Fruit fly (Drosophila melanogaster) whole organism, wandering third instar larva: Measurements from ENCODE around the gene mTerf3.

Experiments
- Abd-B ChIP-seq: fragments of >200 bp; optimal IDR thresholded peaks from 2 replicates; lab custom pipeline; 2017; ENCODE audit warnings: missing biosample characterization, missing genetic modification characterization
- CG32264 ChIP-seq: fragments of 200-800 bp; sonication (Bioruptor generic); optimal IDR thresholded peaks from 2 replicates; lab custom pipeline; 2016; ENCODE audit warnings: missing biosample characterization, missing genetic modification characterization
- CG9705 ChIP-seq: fragments of 200-800 bp; sonication (Bioruptor generic); optimal IDR thresholded peaks from 2 replicates; lab custom pipeline; 2018; ENCODE audit warnings: missing biosample characterization, mild to moderate bottlenecking, missing genetic modification characterization
- Dfd ChIP-seq: fragments of >200 bp; optimal IDR thresholded peaks from 2 replicates; lab custom pipeline; 2017; ENCODE audit warnings: missing biosample characterization, missing genetic modification characterization
- Dif ChIP-seq: fragments of 200-275, 200-300 bp; sonication (Bioruptor generic); optimal IDR thresholded peaks from 2 replicates; lab custom pipeline; 2018; ENCODE audit warnings: missing biosample characterization, missing genetic modification characterization; ENCODE audit not compliant: partially characterized antibody
- GATAd ChIP-seq: sonication (Bioruptor generic); optimal IDR thresholded peaks from 2 replicates; lab custom pipeline; 2016; ENCODE audit warnings: missing biosample characterization, missing genetic modification characterization
- HLH106 ChIP-seq: fragments of 200-800 bp; optimal IDR thresholded peaks from 3 replicates; lab custom pipeline; 2019; ENCODE audit warnings: missing biosample characterization, mild to moderate bottlenecking, missing genetic modification characterization, moderate library complexity
- Hnf4 ChIP-seq: fragments of 200-800 bp; sonication (Bioruptor generic); optimal IDR thresholded peaks from 2 replicates; lab custom pipeline; 2016; ENCODE audit warnings: missing biosample characterization, mild to moderate bottlenecking, missing genetic modification characterization
- Hr78 ChIP-seq: fragments of >200 bp; optimal IDR thresholded peaks from 2 replicates; lab custom pipeline; 2017; ENCODE audit warnings: missing biosample characterization, missing genetic modification characterization
- Hr83 ChIP-seq: fragments of 200-300 bp; sonication (Bioruptor generic); optimal IDR thresholded peaks from 2 replicates; lab custom pipeline; 2016; ENCODE audit warnings: missing biosample characterization, mild to moderate bottlenecking, missing genetic modification characterization, moderate library complexity; ENCODE audit not compliant: poor library complexity, severe bottlenecking
- Jra ChIP-seq: sonication (Bioruptor generic); optimal IDR thresholded peaks from 2 replicates; lab custom pipeline; 2016; ENCODE audit warnings: missing biosample characterization, missing genetic modification characterization
- Mio ChIP-seq: sonication (Bioruptor generic); optimal IDR thresholded peaks from 2 replicates; lab custom pipeline; 2016; ENCODE audit warnings: missing biosample characterization, missing genetic modification characterization
- Myc ChIP-seq: fragments of >200 bp; optimal IDR thresholded peaks from 2 replicates; lab custom pipeline; 2017
- N ChIP-seq: fragments of >200 bp; optimal IDR thresholded peaks from 2 replicates; lab custom pipeline; 2018; ENCODE audit warnings: missing biosample characterization, missing external identifiers, missing genetic modification characterization
- OdsH ChIP-seq: fragments of 200-800 bp; sonication (Bioruptor generic); optimal IDR thresholded peaks from 2 replicates; lab custom pipeline; 2016; ENCODE audit warnings: missing biosample characterization, mild to moderate bottlenecking, missing genetic modification characterization
- Rel ChIP-seq, 2 experiments: fragments of 200-800 bp; sonication (Bioruptor generic) in 1 of 2; optimal IDR thresholded peaks; 2 replicates in 1 of 2; 3 replicates in 1 of 2; lab custom pipeline; 2016 to 2019; ENCODE audit warnings: mild to moderate bottlenecking in 2 of 2, missing biosample characterization in 2 of 2, missing genetic modification characterization in 2 of 2, moderate library complexity in 1 of 2
- Sp1 ChIP-seq: fragments of 200-800 bp; sonication (Bioruptor generic); optimal IDR thresholded peaks from 3 replicates; lab custom pipeline; 2019; ENCODE audit warnings: missing biosample characterization, mild to moderate bottlenecking, missing genetic modification characterization, moderate library complexity
- Vsx2 ChIP-seq: fragments of 200-300, 225-300 bp; sonication (Bioruptor generic); optimal IDR thresholded peaks from 2 replicates; lab custom pipeline; 2018; ENCODE audit warnings: missing biosample characterization, missing genetic modification characterization; ENCODE audit not compliant: partially characterized antibody
- br ChIP-seq: fragments of 200-800 bp; sonication (Bioruptor generic); optimal IDR thresholded peaks from 2 replicates; lab custom pipeline; 2016; ENCODE audit warnings: missing biosample characterization, missing genetic modification characterization
- brk ChIP-seq: fragments of 200-800 bp; sonication (Bioruptor generic); optimal IDR thresholded peaks from 2 replicates; lab custom pipeline; 2016; ENCODE audit warnings: missing biosample characterization, mild to moderate bottlenecking, missing genetic modification characterization
- dl ChIP-seq, 2 experiments: fragments of 175-275, 200-275 bp in 1 of 2; fragments of 200-275 bp in 1 of 2; sonication (Bioruptor generic); optimal IDR thresholded peaks; lab custom pipeline; 2018; ENCODE audit warnings: mild to moderate bottlenecking in 2 of 2, missing biosample characterization in 2 of 2, missing genetic modification characterization in 2 of 2, moderate library complexity in 2 of 2; ENCODE audit not compliant: partially characterized antibody in 2 of 2, insufficient read depth in 1 of 2
- dsf ChIP-seq: sonication (Bioruptor generic); optimal IDR thresholded peaks from 2 replicates; lab custom pipeline; 2016; ENCODE audit warnings: missing biosample characterization, missing genetic modification characterization, borderline replicate concordance
- ey ChIP-seq: fragments of 200-800 bp; sonication (Bioruptor generic); optimal IDR thresholded peaks from 2 replicates; lab custom pipeline; 2016; ENCODE audit warnings: missing biosample characterization, missing genetic modification characterization
- foxo ChIP-seq, 2 experiments: fragments of 200-800 bp; sonication (Bioruptor generic); optimal IDR thresholded peaks; 2 replicates in 1 of 2; 3 replicates in 1 of 2; lab custom pipeline; 2016 to 2017; ENCODE audit warnings: missing biosample characterization in 2 of 2, missing genetic modification characterization in 2 of 2
- h ChIP-seq: fragments of 200-800 bp; sonication (Bioruptor generic); optimal IDR thresholded peaks from 3 replicates; lab custom pipeline; 2016; ENCODE audit warnings: missing biosample characterization, mild to moderate bottlenecking, missing genetic modification characterization
- jim ChIP-seq: fragments of 175-275, 200-325 bp; sonication (Bioruptor generic); optimal IDR thresholded peaks from 2 replicates; lab custom pipeline; 2016; ENCODE audit warnings: missing biosample characterization, mild to moderate bottlenecking, missing genetic modification characterization
- lola ChIP-seq: fragments of >200 bp; optimal IDR thresholded peaks from 2 replicates; lab custom pipeline; 2017; ENCODE audit warnings: missing biosample characterization, missing genetic modification characterization
- pan ChIP-seq: fragments of >200 bp; optimal IDR thresholded peaks from 2 replicates; lab custom pipeline; 2017
- psq ChIP-seq: fragments of 200-800 bp; sonication (Bioruptor generic); optimal IDR thresholded peaks from 3 replicates; lab custom pipeline; 2017; ENCODE audit warnings: missing biosample characterization, mild to moderate bottlenecking, missing genetic modification characterization, moderate library complexity
- rgr ChIP-seq: fragments of 200-800 bp; sonication (Bioruptor generic); optimal IDR thresholded peaks from 3 replicates; lab custom pipeline; 2016; ENCODE audit warnings: missing biosample characterization, mild to moderate bottlenecking, missing genetic modification characterization
- sage ChIP-seq: fragments of 200-800 bp; sonication (Bioruptor generic); optimal IDR thresholded peaks from 2 replicates; lab custom pipeline; 2016; ENCODE audit warnings: missing biosample characterization, mild to moderate bottlenecking, missing genetic modification characterization
- sv ChIP-seq: fragments of 200-800 bp; sonication (Bioruptor generic); optimal IDR thresholded peaks from 3 replicates; lab custom pipeline; 2016; ENCODE audit warnings: missing biosample characterization, missing genetic modification characterization
- tai ChIP-seq: sonication (Bioruptor generic); optimal IDR thresholded peaks from 2 replicates; lab custom pipeline; 2016; ENCODE audit warnings: missing biosample characterization, missing genetic modification characterization
- woc ChIP-seq: sonication (Bioruptor generic); optimal IDR thresholded peaks from 2 replicates; lab custom pipeline; 2016; ENCODE audit warnings: missing biosample characterization, mild to moderate bottlenecking, missing genetic modification characterization

Gene mTerf3

DNA sequence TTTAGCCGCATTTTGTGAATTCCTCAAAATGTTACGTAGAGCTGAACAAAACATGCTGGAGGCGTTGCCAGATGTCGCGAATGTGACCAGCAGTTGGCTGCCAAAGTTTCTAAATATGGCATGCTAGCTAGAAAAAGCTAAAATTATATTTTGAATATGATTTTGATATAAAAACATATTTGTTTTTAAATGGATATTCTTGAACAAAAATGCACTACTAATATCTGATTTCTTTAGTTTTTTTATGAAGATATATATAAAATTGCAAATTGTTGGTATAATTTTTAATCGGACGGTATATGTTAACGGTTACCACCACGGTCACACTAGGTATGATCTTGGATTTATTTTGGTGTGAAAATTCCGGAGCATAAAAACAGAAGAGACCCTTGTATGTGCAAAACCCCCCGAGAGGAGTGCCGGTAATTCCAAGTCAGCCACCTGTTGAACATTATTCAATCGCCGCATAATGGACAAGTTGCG, at the start of gene mTerf3, which contains the start of gene CG5104:
TSS of gene mTerf3 (minus strand) at position 86 of the 483 bp plus-strand sequence.
TSS of gene CG5104 (plus strand) at position 323 of the 483 bp plus-strand sequence.
- TF ChIP-seq CG32264 (GFP tag; lab: Kevin White, UChicago) (no peak), HLH106 (tag; lab: Kevin White, UChicago) (peak; percentile 7), Dfd (no peak), psq (peak; percentile 40), rgr (GFP tag; lab: Kevin White, UChicago) (peak; percentile 26), dl (GFP tag; optimal IDR thresholded peaks at IDR 0.05; lab: Kevin White, UChicago; ENCODE audit: insufficient read depth in 1 of 2, partially characterized antibody in 2 of 2) (no peak), woc (GFP tag; lab: Kevin White, UChicago) (peak; percentile 53), h (GFP tag; lab: Kevin White, UChicago) (peak; percentile 39), brk (GFP tag; lab: Kevin White, UChicago) (peak; percentile 28), foxo (GFP tag; optimal IDR thresholded peaks at IDR 0.05; lab: Kevin White, UChicago) (peak in 1 of 2 experiments; percentile 21), OdsH (GFP tag; lab: Kevin White, UChicago) (no peak), Hnf4 (GFP tag; lab: Kevin White, UChicago) (peak; percentile 1), sv (GFP tag; lab: Kevin White, UChicago) (no peak), Myc (lab: Kevin White, UChicago) (peak; percentile 75), N (GFP tag; lab: Kevin White, UChicago) (no peak), Abd-B (GFP tag; lab: Kevin White, UChicago) (no peak), Rel (GFP tag; optimal IDR thresholded peaks at IDR 0.05; lab: Kevin White, UChicago) (no peak), Rel (tag; optimal IDR thresholded peaks at IDR 0.05; lab: Kevin White, UChicago) (peak; percentile 72), br (no peak), ey (GFP tag; lab: Kevin White, UChicago) (peak; percentile 14), Sp1 (GFP tag; lab: Kevin White, UChicago) (peak; percentile 31), tai (GFP tag; lab: Kevin White, UChicago) (no peak), CG9705 (GFP tag; lab: Kevin White, UChicago) (no peak)

DNA sequence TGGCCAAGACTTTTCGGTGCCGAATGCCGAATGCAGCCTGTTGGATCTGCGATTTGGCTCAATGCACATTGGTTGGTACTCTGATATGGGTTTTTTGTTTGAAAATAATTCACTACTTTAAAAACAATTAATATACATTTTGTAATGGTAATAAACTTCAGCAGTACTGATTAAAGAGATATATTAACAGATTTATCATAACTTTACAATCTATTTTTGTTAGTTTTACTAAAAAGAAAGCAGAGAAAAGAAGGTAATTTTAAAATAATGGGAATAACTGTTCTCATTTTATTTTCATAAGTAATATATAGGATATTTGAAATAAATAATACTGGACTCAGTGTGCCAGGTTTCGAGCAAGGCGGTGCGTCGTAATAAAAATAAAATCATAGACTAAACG, 49.6 kb upstream of the mTerf3 start:
- no peak for TF ChIP-seq Jra
- TF ChIP-seq dl (GFP tag; optimal IDR thresholded peaks at IDR 0.05; lab: Kevin White, UChicago; ENCODE audit: insufficient read depth in 1 of 2, partially characterized antibody in 2 of 2): no peak
- no peak for TF ChIP-seq Hnf4 (GFP tag; lab: Kevin White, UChicago)
- TF ChIP-seq GATAd (GFP tag; lab: Kevin White, UChicago): no peak
- no peak for TF ChIP-seq tai (GFP tag; lab: Kevin White, UChicago)
- TF ChIP-seq Myc (lab: Kevin White, UChicago): no peak
- no peak for TF ChIP-seq Rel (GFP tag; optimal IDR thresholded peaks at IDR 0.05; lab: Kevin White, UChicago)
- TF ChIP-seq Rel (tag; optimal IDR thresholded peaks at IDR 0.05; lab: Kevin White, UChicago): no peak
- TF ChIP-seq Hr83 (GFP tag; lab: Kevin White, UChicago): no peak
- no peak for TF ChIP-seq Vsx2
- TF ChIP-seq, all 38 proteins: peak for 0

DNA sequence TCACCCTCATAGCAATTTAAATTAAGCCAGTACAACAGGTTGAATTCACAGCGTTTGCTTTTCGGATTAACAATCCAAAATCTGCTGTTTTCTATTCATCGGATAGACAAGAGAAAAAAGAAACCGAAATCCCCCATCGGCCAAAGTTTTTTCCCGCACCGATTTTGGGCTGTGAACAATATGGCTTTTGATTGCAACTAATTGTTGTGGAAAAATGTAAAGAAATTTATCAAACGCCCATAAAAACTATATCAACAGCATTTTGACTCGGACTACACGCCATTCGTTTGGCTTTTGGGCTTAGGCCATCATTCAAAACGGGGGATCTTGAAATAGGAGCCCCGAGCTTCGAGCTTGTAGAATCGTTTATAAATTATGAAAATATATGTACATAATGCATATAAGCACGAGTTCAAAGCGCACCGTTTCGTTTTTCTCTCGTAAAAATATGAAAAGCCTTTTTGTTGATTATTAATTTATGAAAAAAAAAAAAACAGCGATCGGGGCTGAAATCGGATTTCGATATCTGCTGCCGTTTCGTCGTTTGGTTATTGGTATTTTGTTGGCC, 45.1 kb upstream of the mTerf3 start:
- TF ChIP-seq ey (GFP tag; lab: Kevin White, UChicago): no peak
- TF ChIP-seq pan: no peak
- no peak for TF ChIP-seq Hr83 (GFP tag; lab: Kevin White, UChicago)
- no peak for TF ChIP-seq Jra
- TF ChIP-seq HLH106 (tag; lab: Kevin White, UChicago): no peak
- TF ChIP-seq Hnf4 (GFP tag; lab: Kevin White, UChicago): no peak
- no peak for TF ChIP-seq lola (GFP tag; lab: Kevin White, UChicago)
- no peak for TF ChIP-seq br
- TF ChIP-seq Abd-B (GFP tag; lab: Kevin White, UChicago): no peak
- TF ChIP-seq OdsH (GFP tag; lab: Kevin White, UChicago): no peak
- TF ChIP-seq Mio: no peak
- TF ChIP-seq Dif (GFP tag; lab: Kevin White, UChicago): no peak
- TF ChIP-seq dl (GFP tag; optimal IDR thresholded peaks at IDR 0.05; lab: Kevin White, UChicago; ENCODE audit: insufficient read depth in 1 of 2, partially characterized antibody in 2 of 2): no peak
- no peak for TF ChIP-seq CG32264 (GFP tag; lab: Kevin White, UChicago)
- TF ChIP-seq rgr (GFP tag; lab: Kevin White, UChicago): no peak
- no peak for TF ChIP-seq psq
- TF ChIP-seq jim (GFP tag; lab: Kevin White, UChicago): no peak

dm6 chr3L:20563767-20564166, 43.2 kb upstream of the mTerf3 start:
- TF ChIP-seq br (no peak), GATAd (GFP tag; lab: Kevin White, UChicago) (no peak), OdsH (GFP tag; lab: Kevin White, UChicago) (no peak), HLH106 (tag; lab: Kevin White, UChicago) (no peak), Mio (no peak), CG9705 (GFP tag; lab: Kevin White, UChicago) (no peak), dsf (GFP tag; lab: Kevin White, UChicago) (no peak), sage (GFP tag; lab: Kevin White, UChicago) (no peak), Hr78 (GFP tag; lab: Kevin White, UChicago) (no peak), Rel (GFP tag; optimal IDR thresholded peaks at IDR 0.05; lab: Kevin White, UChicago) (no peak), Rel (tag; optimal IDR thresholded peaks at IDR 0.05; lab: Kevin White, UChicago) (no peak), Hnf4 (GFP tag; lab: Kevin White, UChicago) (no peak)
